Worm (Caenorhabditis elegans) whole organism, young adult: ENCODE results near the gene tnt-2.
A peak's percentile ranks its signal among the peaks of the same experiment; 100 is the strongest.

ENCODE experiments used
- B0261.1 ChIP-seq: sonication (generic microtip); optimal IDR thresholded peaks from 2 replicates; lab custom pipeline; 2016; ENCODE audit warnings: mild to moderate bottlenecking, missing genetic modification characterization, moderate library complexity, missing compliant biosample characterization
- C17E4.6 ChIP-seq: fragments of 200-800 bp; sonication (Bioruptor generic); IDR thresholded peaks from 2 replicates; pipeline ENCODE4 v1.3.6; 2022; ENCODE audit warnings: missing genetic modification reagents, missing genetic modification characterization, missing compliant biosample characterization
- D2030.7 ChIP-seq: fragments of 200-800 bp; sonication (Bioruptor generic); IDR thresholded peaks from 2 replicates; pipeline ENCODE4 v1.3.6; 2022; ENCODE audit warnings: missing genetic modification reagents, missing genetic modification characterization, missing compliant biosample characterization
- F22D6.2 ChIP-seq: sonication (generic microtip); optimal IDR thresholded peaks from 2 replicates; lab custom pipeline; 2016; ENCODE audit warnings: mild to moderate bottlenecking, missing genetic modification characterization, missing compliant biosample characterization
- F57C9.4 ChIP-seq: sonication (generic microtip); optimal IDR thresholded peaks from 2 replicates; lab custom pipeline; 2017; ENCODE audit warnings: mild to moderate bottlenecking, missing genetic modification characterization, missing compliant biosample characterization
- K11D2.4 ChIP-seq: fragments of 200-800 bp; sonication (Bioruptor generic); IDR thresholded peaks from 2 replicates; pipeline ENCODE4 v1.3.6; 2022; ENCODE audit warnings: missing genetic modification reagents, missing genetic modification characterization, missing compliant biosample characterization
- Y56A3A.18 ChIP-seq: fragments of 200-800 bp; sonication (Bioruptor generic); IDR thresholded peaks from 2 replicates; pipeline ENCODE4 v1.3.6; 2022; ENCODE audit warnings: missing genetic modification reagents, missing genetic modification characterization, missing compliant biosample characterization
- akir-1 ChIP-seq: fragments of 200-800 bp; sonication (Bioruptor generic); optimal IDR thresholded peaks from 2 replicates; lab custom pipeline; 2018; ENCODE audit warnings: mild to moderate bottlenecking, missing genetic modification characterization, moderate library complexity, missing compliant biosample characterization
- ama-1 ChIP-seq, 3 experiments: fragments of 150-350 bp in 1 of 3; sonication (generic microtip) in 2 of 3; optimal IDR thresholded peaks; 2 replicates each; lab custom pipeline; 2014 to 2018; ENCODE audit warnings: missing biosample characterization in 2 of 3, missing genetic modification characterization in 2 of 3, missing genetic modification reagents in 2 of 3
- atf-7 ChIP-seq: sonication (generic microtip); optimal IDR thresholded peaks from 2 replicates; lab custom pipeline; 2017; ENCODE audit warnings: mild to moderate bottlenecking, missing genetic modification characterization, missing compliant biosample characterization
- bed-1 ChIP-seq: fragments of 200-800 bp; sonication (Bioruptor generic); IDR thresholded peaks from 2 replicates; pipeline ENCODE4 v1.3.6; 2022; ENCODE audit warnings: missing genetic modification reagents, missing genetic modification characterization, missing compliant biosample characterization
- ccch-3 ChIP-seq: fragments of 200-800 bp; sonication (Bioruptor generic); optimal IDR thresholded peaks from 2 replicates; lab custom pipeline; 2018; ENCODE audit warnings: mild to moderate bottlenecking, missing genetic modification characterization, missing compliant biosample characterization
- cebp-1 ChIP-seq, 2 experiments: fragments of 200-800 bp in 1 of 2; sonication (Bioruptor generic) in 1 of 2; sonication (generic microtip) in 1 of 2; IDR thresholded peaks in 1 of 2; optimal IDR thresholded peaks in 1 of 2; 2 replicates each; pipeline versions ENCODE4 v1.3.6 to Lab custom; 2017 to 2022; ENCODE audit warnings: missing compliant biosample characterization in 2 of 2, missing genetic modification characterization in 2 of 2, mild to moderate bottlenecking in 1 of 2, missing genetic modification reagents in 1 of 2, moderate library complexity in 1 of 2
- egl-44 ChIP-seq: fragments of 200-800 bp; sonication (Bioruptor generic); IDR thresholded peaks from 2 replicates; pipeline ENCODE4 v1.3.6; 2022; ENCODE audit warnings: missing genetic modification reagents, missing genetic modification characterization, missing compliant biosample characterization
- fkh-3 ChIP-seq: sonication (generic microtip); optimal IDR thresholded peaks from 2 replicates; lab custom pipeline; 2016; ENCODE audit warnings: mild to moderate bottlenecking, missing genetic modification characterization, missing compliant biosample characterization
- gei-17 ChIP-seq: fragments of 200-800 bp; sonication (Bioruptor generic); optimal IDR thresholded peaks from 2 replicates; lab custom pipeline; 2018; ENCODE audit warnings: mild to moderate bottlenecking, missing genetic modification characterization, missing compliant biosample characterization
- him-1 ChIP-seq: sonication (generic microtip); optimal IDR thresholded peaks from 2 replicates; lab custom pipeline; 2016; ENCODE audit warnings: missing genotype, missing genetic modification reagents, missing genetic modification characterization, missing compliant biosample characterization
- hsf-1 ChIP-seq: fragments of 200-800 bp; sonication (Bioruptor generic); IDR thresholded peaks from 2 replicates; pipeline ENCODE4 v1.3.6; 2022; ENCODE audit warnings: missing genetic modification reagents, missing genetic modification characterization, missing compliant biosample characterization
- lag-1 ChIP-seq: fragments of 200-800 bp; sonication (Bioruptor generic); IDR thresholded peaks from 2 replicates; pipeline ENCODE4 v1.3.6; 2022; ENCODE audit warnings: missing genetic modification reagents, missing genetic modification characterization, missing compliant biosample characterization
- let-607 ChIP-seq, 2 experiments: fragments of 200-800 bp in 1 of 2; sonication (Bioruptor generic) in 1 of 2; sonication (generic microtip) in 1 of 2; optimal IDR thresholded peaks; 2 replicates each; lab custom pipeline; 2016 to 2018; ENCODE audit warnings: mild to moderate bottlenecking in 2 of 2, missing compliant biosample characterization in 2 of 2, missing genetic modification characterization in 2 of 2, moderate library complexity in 2 of 2, missing genotype in 1 of 2
- lin-26 ChIP-seq: fragments of 200-800 bp; sonication (Bioruptor generic); IDR thresholded peaks from 2 replicates; pipeline ENCODE4 v1.3.6; 2022; ENCODE audit warnings: missing genetic modification reagents, missing genetic modification characterization, missing compliant biosample characterization
- lin-40 ChIP-seq: sonication (generic microtip); optimal IDR thresholded peaks from 2 replicates; lab custom pipeline; 2016; ENCODE audit warnings: missing genetic modification characterization, mild to moderate bottlenecking, missing compliant biosample characterization, missing genotype, missing genetic modification reagents
- lin-54 ChIP-seq: fragments of 200-800 bp; sonication (Bioruptor generic); optimal IDR thresholded peaks from 2 replicates; lab custom pipeline; 2018; ENCODE audit warnings: mild to moderate bottlenecking, missing genetic modification characterization, missing compliant biosample characterization
- mel-28 ChIP-seq: sonication (generic microtip); optimal IDR thresholded peaks from 2 replicates; lab custom pipeline; 2016; ENCODE audit warnings: borderline replicate concordance, mild to moderate bottlenecking, missing genetic modification characterization, missing compliant biosample characterization
- nhr-179 ChIP-seq: sonication (generic microtip); optimal IDR thresholded peaks from 2 replicates; lab custom pipeline; 2016; ENCODE audit warnings: mild to moderate bottlenecking, missing genetic modification characterization, missing compliant biosample characterization
- rcor-1 ChIP-seq: fragments of 200-800 bp; sonication (Bioruptor generic); IDR thresholded peaks from 2 replicates; pipeline ENCODE4 v1.3.6; 2022; ENCODE audit warnings: missing genetic modification reagents, missing genetic modification characterization, missing compliant biosample characterization
- sdz-38 ChIP-seq: sonication (generic microtip); optimal IDR thresholded peaks from 2 replicates; lab custom pipeline; 2016; ENCODE audit warnings: missing genotype, missing genetic modification characterization, missing compliant biosample characterization
- snpc-1.1 ChIP-seq: sonication (generic microtip); optimal IDR thresholded peaks from 2 replicates; lab custom pipeline; 2017; ENCODE audit warnings: missing genetic modification characterization, mild to moderate bottlenecking, missing compliant biosample characterization, antibody characterized with exemption, moderate library complexity, missing genotype, missing genetic modification reagents; ENCODE audit not compliant: insufficient read depth
- snpc-1.3 ChIP-seq: sonication (generic microtip); optimal IDR thresholded peaks from 2 replicates; lab custom pipeline; 2017; ENCODE audit warnings: missing genetic modification characterization, mild to moderate bottlenecking, missing compliant biosample characterization, antibody characterized with exemption, moderate library complexity, missing genotype, missing genetic modification reagents; ENCODE audit not compliant: insufficient read depth
- tbp1 ChIP-seq: fragments of 200-800 bp; sonication (Bioruptor generic); optimal IDR thresholded peaks from 2 replicates; lab custom pipeline; 2018; ENCODE audit warnings: mild to moderate bottlenecking, missing genetic modification characterization, missing compliant biosample characterization
- tlf-1 ChIP-seq: fragments of 200-800 bp; sonication (Bioruptor generic); optimal IDR thresholded peaks from 2 replicates; lab custom pipeline; 2018; ENCODE audit warnings: mild to moderate bottlenecking, missing genetic modification characterization, missing compliant biosample characterization
- xnd-1 ChIP-seq: sonication (generic microtip); optimal IDR thresholded peaks from 2 replicates; lab custom pipeline; 2016; ENCODE audit warnings: missing genotype, missing genetic modification reagents, missing genetic modification characterization, missing compliant biosample characterization
- zfh-2 ChIP-seq: fragments of 200-800 bp; sonication (Bioruptor generic); conservative IDR thresholded peaks from 2 replicates; pipeline ENCODE4 v1.3.6; 2022; ENCODE audit warnings: missing genetic modification reagents, missing genetic modification characterization, missing compliant biosample characterization
- ztf-26 ChIP-seq: sonication (generic microtip); optimal IDR thresholded peaks from 2 replicates; lab custom pipeline; 2017; ENCODE audit warnings: missing genetic modification characterization, missing compliant biosample characterization

tnt-2 gene

ce11 chrX:8676088-8676779 lies 47.1 kb downstream of the tnt-2 start (continued):
- TF ChIP-seq K11D2.4 (GFP tag; lab: Robert Waterston, UW), result no peak
- no peak for TF ChIP-seq snpc-1.3 (tag; lab: Kevin White, UChicago)
- TF ChIP-seq tlf-1 (GFP tag; lab: Kevin White, UChicago), result no peak
- TF ChIP-seq gei-17 (GFP tag; lab: Kevin White, UChicago), result no peak
- peak; percentile 73 for TF ChIP-seq ztf-26 (tag; lab: Kevin White, UChicago)
- no peak for TF ChIP-seq zfh-2 (GFP tag; lab: Robert Waterston, UW)
- no peak for TF ChIP-seq cebp-1 (GFP tag; IDR thresholded peaks at IDR 0.05; lab: Robert Waterston, UW)
- TF ChIP-seq cebp-1 (tag; optimal IDR thresholded peaks at IDR 0.05; lab: Kevin White, UChicago), result peak; percentile 52
- TF ChIP-seq egl-44 (GFP tag; lab: Robert Waterston, UW), result 0 out of 2 replicates have a peak, but pooled peaks have one; percentile 48
- peak; percentile 34; the same call in 1 of the 2 replicates for TF ChIP-seq lin-26 (GFP tag; lab: Robert Waterston, UW)
- peak; percentile 31 for TF ChIP-seq atf-7
- TF ChIP-seq sdz-38 (tag; lab: Kevin White, UChicago), result no peak
- TF ChIP-seq lin-54 (GFP tag; lab: Kevin White, UChicago), result no peak
- no peak for TF ChIP-seq bed-1 (GFP tag; lab: Robert Waterston, UW)
- TF ChIP-seq tbp1 (GFP tag; lab: Kevin White, UChicago), result no peak
- no peak for TF ChIP-seq mel-28 (tag; lab: Kevin White, UChicago)
- TF ChIP-seq lag-1 (GFP tag; lab: Robert Waterston, UW), result no peak
- TF ChIP-seq akir-1 (GFP tag; lab: Kevin White, UChicago), result no peak
- TF ChIP-seq rcor-1, result no peak
- no peak for TF ChIP-seq Y56A3A.18 (GFP tag; lab: Robert Waterston, UW)
- peak; percentile 64 for TF ChIP-seq lin-40 (tag; lab: Kevin White, UChicago)
- TF ChIP-seq B0261.1 (tag; lab: Kevin White, UChicago), result no peak
- no peak for TF ChIP-seq xnd-1 (tag; lab: Kevin White, UChicago)
- no peak for TF ChIP-seq C17E4.6 (GFP tag; lab: Robert Waterston, UW)

DNA sequence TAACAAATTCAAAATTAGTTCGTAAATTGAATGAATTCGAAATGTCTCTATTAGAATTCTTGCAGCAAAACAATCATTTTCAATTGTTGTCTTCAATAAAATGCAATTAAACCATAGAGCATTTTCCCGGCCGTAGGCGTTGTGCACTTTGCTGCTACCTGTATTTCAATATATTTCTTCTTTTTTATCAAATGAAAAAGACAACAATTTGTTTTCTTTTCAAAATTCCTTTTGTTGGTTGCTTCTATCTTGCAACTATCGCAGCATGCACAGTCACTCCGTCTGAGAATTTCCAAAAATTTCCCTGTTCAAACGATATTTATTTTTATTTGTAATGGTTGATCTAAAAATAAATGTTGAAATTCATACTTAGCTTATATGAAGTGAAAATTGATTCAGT lies 48.2 kb downstream of the tnt-2 start:
- TF ChIP-seq let-607 (tag; optimal IDR thresholded peaks at IDR 0.05; lab: Kevin White, UChicago) (no peak), him-1 (no peak), F57C9.4 (no peak), ccch-3 (GFP tag; lab: Kevin White, UChicago) (no peak), D2030.7 (GFP tag; lab: Robert Waterston, UW) (no peak), ama-1 (optimal IDR thresholded peaks at IDR 0.05; lab: Kevin White, UChicago) (no peak), ama-1 (GFP tag; optimal IDR thresholded peaks at IDR 0.05; lab: Kevin White, UChicago) (no peak), F22D6.2 (no peak), rcor-1 (no peak), fkh-3 (tag; lab: Kevin White, UChicago) (no peak), snpc-1.3 (tag; lab: Kevin White, UChicago) (no peak), K11D2.4 (GFP tag; lab: Robert Waterston, UW) (no peak), snpc-1.1 (tag; lab: Kevin White, UChicago) (no peak), nhr-179 (tag; lab: Kevin White, UChicago) (no peak), hsf-1 (GFP tag; lab: Robert Waterston, UW) (no peak)
